Worm (Caenorhabditis elegans) whole organism, early embryonic: ENCODE measurements around the gene R05G6.10.
"Not testable (repeated sequence)": the region's sequence is repeated elsewhere in the genome, so short reads cannot be mapped to it uniquely, and the experiment has no call there.

Source experiments
- B0310.2 ChIP-seq: sonication (generic microtip); optimal IDR thresholded peaks from 2 replicates; lab custom pipeline; 2016; ENCODE audit warnings: mild to moderate bottlenecking, missing genetic modification characterization, missing compliant biosample characterization
- aly-1 ChIP-seq: sonication (generic microtip); optimal IDR thresholded peaks from 2 replicates; lab custom pipeline; 2016; ENCODE audit warnings: missing genetic modification characterization, missing compliant biosample characterization
- ama-1 ChIP-seq: fragments of 150-350 bp; optimal IDR thresholded peaks from 2 replicates; lab custom pipeline; 2014
- ceh-13 ChIP-seq: fragments of 200-800 bp; sonication (Bioruptor generic); optimal IDR thresholded peaks from 2 replicates; lab custom pipeline; 2018; ENCODE audit warnings: mild to moderate bottlenecking, missing genetic modification characterization, missing compliant biosample characterization
- ceh-36 ChIP-seq: sonication (generic microtip); optimal IDR thresholded peaks from 2 replicates; lab custom pipeline; 2016; ENCODE audit warnings: missing genetic modification characterization, inconsistent platforms, missing compliant biosample characterization
- flt-1 ChIP-seq: fragments of 200-800 bp; sonication (Bioruptor generic); IDR thresholded peaks from 2 replicates; pipeline ENCODE4 v1.3.6; 2022; ENCODE audit warnings: missing genetic modification characterization, missing compliant biosample characterization
- hmg-4 ChIP-seq: fragments of 200-800 bp; sonication (Bioruptor generic); optimal IDR thresholded peaks from 2 replicates; lab custom pipeline; 2018; ENCODE audit warnings: mild to moderate bottlenecking, missing genetic modification characterization, missing compliant biosample characterization
- hnd-1 ChIP-seq: sonication (generic microtip); optimal IDR thresholded peaks from 2 replicates; lab custom pipeline; 2016; ENCODE audit warnings: missing genetic modification characterization, missing compliant biosample characterization
- pes-1 ChIP-seq: fragments of 200-800 bp; sonication (Bioruptor generic); IDR thresholded peaks from 2 replicates; pipeline ENCODE4 v1.3.6; 2022; ENCODE audit warnings: missing genetic modification reagents, missing genetic modification characterization, missing compliant biosample characterization
- sea-1 ChIP-seq: fragments of 200-800 bp; sonication (Bioruptor generic); conservative IDR thresholded peaks from 2 replicates; pipeline ENCODE4 v1.3.6; 2022; ENCODE audit warnings: missing genetic modification characterization, missing compliant biosample characterization
- tbx-11 ChIP-seq: fragments of 200-800 bp; sonication (Bioruptor generic); IDR thresholded peaks from 2 replicates; pipeline ENCODE4 v1.3.6; 2022; ENCODE audit warnings: missing genetic modification characterization, missing compliant biosample characterization
- tra-4 ChIP-seq: sonication (generic microtip); optimal IDR thresholded peaks from 2 replicates; lab custom pipeline; 2017; ENCODE audit warnings: missing genetic modification characterization, missing compliant biosample characterization

ce11 chrIV:7563850-7564249 is 21.5 kb upstream of the R05G6.10 start, which contains the start of gene F32E10.9:
- TF ChIP-seq ama-1 (lab: Kevin White, UChicago); aly-1 (tag; lab: Kevin White, UChicago); sea-1 (GFP tag; lab: Robert Waterston, UW); ceh-13 (GFP tag; lab: Kevin White, UChicago); ceh-36 (tag; lab: Kevin White, UChicago); tra-4 (tag; lab: Kevin White, UChicago); flt-1 (GFP tag; lab: Robert Waterston, UW); pes-1 (GFP tag; lab: Robert Waterston, UW); tbx-11; hnd-1 (tag; lab: Kevin White, UChicago); hmg-4 (GFP tag; lab: Kevin White, UChicago); B0310.2 (tag; lab: Kevin White, UChicago): not testable (repeated sequence)
